Worm (Caenorhabditis elegans) whole organism, L2 larva: ENCODE data around the gene asm-3.

ENCODE experiments used
- C34F6.9 ChIP-seq: fragments of 150-350 bp; optimal IDR thresholded peaks from 2 replicates; lab custom pipeline; 2014; ENCODE audit warnings: missing biosample characterization, missing genetic modification characterization
- F13H6.1 ChIP-seq: sonication (generic microtip); optimal IDR thresholded peaks from 2 replicates; lab custom pipeline; 2016; ENCODE audit warnings: missing genetic modification characterization, missing compliant biosample characterization
- R02D3.7 ChIP-seq: fragments of 150-350 bp; optimal IDR thresholded peaks from 2 replicates; lab custom pipeline; 2014; ENCODE audit warnings: missing biosample characterization, missing genetic modification characterization
- Y55F3AM.14 ChIP-seq: fragments of 200-800 bp; sonication (Bioruptor generic); optimal IDR thresholded peaks from 2 replicates; lab custom pipeline; 2018; ENCODE audit warnings: mild to moderate bottlenecking, missing genetic modification characterization, missing compliant biosample characterization
- alr-1 ChIP-seq: fragments of 150-350 bp; optimal IDR thresholded peaks from 2 replicates; lab custom pipeline; 2014; ENCODE audit warnings: missing biosample characterization, missing genetic modification characterization
- aly-2 ChIP-seq: fragments of 150-350 bp; optimal IDR thresholded peaks from 2 replicates; lab custom pipeline; 2014; ENCODE audit warnings: missing biosample characterization, missing genetic modification characterization
- ama-1 ChIP-seq: fragments of 150-350 bp; optimal IDR thresholded peaks from 2 replicates; lab custom pipeline; 2018; ENCODE audit warnings: inconsistent platforms
- blmp-1 ChIP-seq: sonication (generic microtip); optimal IDR thresholded peaks from 2 replicates; lab custom pipeline; 2017; ENCODE audit warnings: missing genetic modification characterization, mild to moderate bottlenecking, missing compliant biosample characterization, antibody characterized with exemption, moderate library complexity; ENCODE audit not compliant: insufficient read depth
- ceh-16 ChIP-seq: fragments of 150-350 bp; optimal IDR thresholded peaks from 2 replicates; lab custom pipeline; 2014; ENCODE audit warnings: missing biosample characterization, missing genetic modification characterization
- ceh-82 ChIP-seq: fragments of 150-350 bp; optimal IDR thresholded peaks from 2 replicates; lab custom pipeline; 2014; ENCODE audit warnings: missing biosample characterization, missing genetic modification characterization
- crh-2 ChIP-seq: sonication (generic microtip); optimal IDR thresholded peaks from 2 replicates; lab custom pipeline; 2017; ENCODE audit warnings: missing biosample characterization, missing genetic modification characterization
- dmd-4 ChIP-seq: sonication (generic microtip); optimal IDR thresholded peaks from 2 replicates; lab custom pipeline; 2017; ENCODE audit warnings: missing biosample characterization, missing genetic modification characterization
- egl-27 ChIP-seq: sonication (generic microtip); optimal IDR thresholded peaks from 3 replicates; lab custom pipeline; 2017; ENCODE audit warnings: missing biosample characterization, missing genetic modification reagents, missing genetic modification characterization
- elt-1 ChIP-seq: fragments of 150-350 bp; optimal IDR thresholded peaks from 2 replicates; lab custom pipeline; 2014; ENCODE audit warnings: missing biosample characterization, missing genetic modification characterization
- elt-3 ChIP-seq: sonication (generic microtip); optimal IDR thresholded peaks from 2 replicates; lab custom pipeline; 2017; ENCODE audit warnings: missing biosample characterization, missing genetic modification characterization
- fos-1 ChIP-seq: fragments of 150-350 bp; optimal IDR thresholded peaks from 2 replicates; lab custom pipeline; 2014; ENCODE audit warnings: missing biosample characterization, missing genetic modification characterization
- gmeb-1 ChIP-seq: fragments of 150-350 bp; optimal IDR thresholded peaks from 2 replicates; lab custom pipeline; 2014; ENCODE audit warnings: missing biosample characterization, missing genetic modification characterization
- lin-13 ChIP-seq: fragments of 150-350 bp; optimal IDR thresholded peaks from 2 replicates; lab custom pipeline; 2014; ENCODE audit warnings: missing biosample characterization, missing genetic modification reagents, missing genetic modification characterization
- lin-39 ChIP-seq: fragments of 150-350 bp; optimal IDR thresholded peaks from 2 replicates; lab custom pipeline; 2014; ENCODE audit warnings: missing biosample characterization, missing genetic modification reagents, missing genetic modification characterization
- lsy-2 ChIP-seq, 2 experiments: fragments of 150-350 bp in 1 of 2; sonication (generic microtip) in 1 of 2; optimal IDR thresholded peaks; 2 replicates each; lab custom pipeline; 2014 to 2017; ENCODE audit warnings: missing biosample characterization in 2 of 2, missing genetic modification characterization in 2 of 2
- mab-5 ChIP-seq: fragments of 150-350 bp; optimal IDR thresholded peaks from 2 replicates; lab custom pipeline; 2014; ENCODE audit warnings: missing biosample characterization, missing genetic modification characterization
- mdl-1 ChIP-seq, 2 experiments: fragments of 150-350 bp in 1 of 2; sonication (generic microtip) in 1 of 2; optimal IDR thresholded peaks; 2 replicates each; lab custom pipeline; 2017; ENCODE audit warnings: missing biosample characterization in 2 of 2, missing genetic modification characterization in 2 of 2
- nhr-10 ChIP-seq: sonication (generic microtip); optimal IDR thresholded peaks from 2 replicates; lab custom pipeline; 2017; ENCODE audit warnings: missing biosample characterization, missing genetic modification characterization
- nhr-11 ChIP-seq: fragments of 150-350 bp; optimal IDR thresholded peaks from 2 replicates; lab custom pipeline; 2014; ENCODE audit warnings: missing biosample characterization, missing genetic modification characterization
- nhr-12 ChIP-seq: fragments of 150-350 bp; optimal IDR thresholded peaks from 2 replicates; lab custom pipeline; 2014; ENCODE audit warnings: missing biosample characterization, missing genetic modification characterization
- nhr-129 ChIP-seq: fragments of 150-350 bp; optimal IDR thresholded peaks from 2 replicates; lab custom pipeline; 2014; ENCODE audit warnings: missing biosample characterization, missing genetic modification characterization
- nhr-21 ChIP-seq: fragments of 150-350 bp; optimal IDR thresholded peaks from 2 replicates; lab custom pipeline; 2014; ENCODE audit warnings: missing biosample characterization, missing genetic modification characterization
- nhr-23 ChIP-seq: fragments of 150-350 bp; optimal IDR thresholded peaks from 2 replicates; lab custom pipeline; 2014; ENCODE audit warnings: missing biosample characterization, missing genetic modification reagents, missing genetic modification characterization
- nhr-237 ChIP-seq: fragments of 150-350 bp; optimal IDR thresholded peaks from 2 replicates; lab custom pipeline; 2014; ENCODE audit warnings: missing biosample characterization, missing genetic modification characterization
- nhr-25 ChIP-seq: fragments of 150-350 bp; sonication (generic microtip); optimal IDR thresholded peaks from 3 replicates; lab custom pipeline; 2014; ENCODE audit warnings: missing biosample characterization, missing genetic modification characterization
- nhr-77 ChIP-seq: fragments of 150-350 bp; optimal IDR thresholded peaks from 2 replicates; lab custom pipeline; 2014; ENCODE audit warnings: missing biosample characterization, missing genetic modification characterization
- peb-1 ChIP-seq: fragments of 150-350 bp; optimal IDR thresholded peaks from 2 replicates; lab custom pipeline; 2014; ENCODE audit warnings: missing biosample characterization, missing genetic modification characterization
- sem-4 ChIP-seq: fragments of 150-350 bp; optimal IDR thresholded peaks from 2 replicates; lab custom pipeline; 2014; ENCODE audit warnings: missing biosample characterization, missing genetic modification reagents, missing genetic modification characterization
- skn-1 ChIP-seq: sonication (generic microtip); optimal IDR thresholded peaks from 2 replicates; lab custom pipeline; 2017; ENCODE audit warnings: missing biosample characterization, missing genetic modification characterization
- sma-3 ChIP-seq: sonication (generic microtip); optimal IDR thresholded peaks from 2 replicates; lab custom pipeline; 2016; ENCODE audit warnings: missing genetic modification reagents, missing genetic modification characterization, missing compliant biosample characterization
- sma-9 ChIP-seq, 2 experiments: fragments of 150-350 bp in 1 of 2; sonication (generic microtip) in 1 of 2; optimal IDR thresholded peaks; 2 replicates each; lab custom pipeline; 2014 to 2016; ENCODE audit warnings: missing genetic modification characterization in 2 of 2, mild to moderate bottlenecking in 1 of 2, missing biosample characterization in 1 of 2, missing compliant biosample characterization in 1 of 2, missing genetic modification reagents in 1 of 2, moderate library complexity in 1 of 2
- snpc-4 ChIP-seq: fragments of 150-350 bp; optimal IDR thresholded peaks from 2 replicates; lab custom pipeline; 2014; ENCODE audit warnings: missing biosample characterization, missing genetic modification characterization
- unc-39 ChIP-seq: fragments of 150-350 bp; optimal IDR thresholded peaks from 2 replicates; lab custom pipeline; 2014; ENCODE audit warnings: missing biosample characterization, missing genetic modification characterization
- unc-55 ChIP-seq: fragments of 150-350 bp; sonication (generic microtip); optimal IDR thresholded peaks from 3 replicates; lab custom pipeline; 2014; ENCODE audit warnings: missing biosample characterization, missing genetic modification reagents, missing genetic modification characterization
- zag-1 ChIP-seq: fragments of 150-350 bp; optimal IDR thresholded peaks from 2 replicates; lab custom pipeline; 2014; ENCODE audit warnings: missing biosample characterization, missing genetic modification characterization
- ztf-1 ChIP-seq: fragments of 200-800 bp; sonication (Bioruptor generic); conservative IDR thresholded peaks from 2 replicates; pipeline ENCODE4 v1.3.6; 2022; ENCODE audit warnings: missing genetic modification characterization, missing compliant biosample characterization
- ztf-4 ChIP-seq: fragments of 150-350 bp; optimal IDR thresholded peaks from 2 replicates; lab custom pipeline; 2014; ENCODE audit warnings: missing biosample characterization, missing genetic modification characterization

asm-3 gene

DNA sequence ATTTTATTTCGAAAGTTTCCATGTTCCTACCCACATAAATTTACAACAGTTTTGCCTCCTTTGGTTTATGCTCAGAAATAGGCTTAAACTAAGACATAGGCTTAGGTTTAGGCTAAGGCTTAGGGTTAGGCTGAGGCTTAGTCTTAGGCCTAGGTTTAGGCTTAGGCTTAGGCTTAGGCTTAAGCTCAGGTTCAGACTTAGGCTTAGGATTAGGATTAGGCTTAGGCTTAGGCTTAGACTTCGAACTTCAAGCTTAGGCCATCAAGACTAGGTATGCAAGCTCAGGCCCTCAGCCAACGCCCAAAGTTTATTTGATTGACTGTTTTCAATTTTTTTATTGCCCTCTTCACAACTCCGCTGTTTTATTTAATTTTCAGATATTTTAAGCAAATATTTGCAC is 22.2 kb upstream of the asm-3 start:
- TF ChIP-seq nhr-25 (tag; lab: Kevin White, UChicago), result no peak

DNA sequence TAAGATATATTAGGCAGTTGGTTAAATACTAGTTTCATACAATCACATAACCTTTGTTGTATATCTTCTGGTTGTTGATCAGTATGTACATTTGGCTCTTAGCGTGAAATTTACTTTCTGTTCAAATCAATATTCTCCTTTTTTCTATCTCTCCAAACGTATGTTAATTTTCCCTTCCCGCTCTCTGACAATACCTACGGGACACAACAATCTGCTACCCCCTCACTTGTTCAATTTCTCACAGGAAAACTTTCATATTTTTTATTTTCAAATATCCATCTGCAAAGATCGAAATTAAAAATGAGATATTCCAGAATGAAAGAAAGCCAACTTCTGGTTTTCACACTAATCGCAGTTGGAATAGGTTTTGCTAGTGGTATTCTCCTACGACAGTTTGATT is 8.2 kb upstream of the asm-3 start, which contains the start of gene glt-7:
Gene glt-7 (plus strand): TSS at position 301 of the 400 bp plus-strand sequence.
- TF ChIP-seq skn-1 (tag; lab: Kevin White, UChicago) (no peak), peb-1 (tag; lab: Kevin White, UChicago) (no peak), Y55F3AM.14 (GFP tag; lab: Kevin White, UChicago) (no peak), aly-2 (tag; lab: Kevin White, UChicago) (no peak), nhr-237 (no peak), elt-3 (tag; lab: Kevin White, UChicago) (no peak), nhr-12 (tag; lab: Kevin White, UChicago) (no peak)

DNA sequence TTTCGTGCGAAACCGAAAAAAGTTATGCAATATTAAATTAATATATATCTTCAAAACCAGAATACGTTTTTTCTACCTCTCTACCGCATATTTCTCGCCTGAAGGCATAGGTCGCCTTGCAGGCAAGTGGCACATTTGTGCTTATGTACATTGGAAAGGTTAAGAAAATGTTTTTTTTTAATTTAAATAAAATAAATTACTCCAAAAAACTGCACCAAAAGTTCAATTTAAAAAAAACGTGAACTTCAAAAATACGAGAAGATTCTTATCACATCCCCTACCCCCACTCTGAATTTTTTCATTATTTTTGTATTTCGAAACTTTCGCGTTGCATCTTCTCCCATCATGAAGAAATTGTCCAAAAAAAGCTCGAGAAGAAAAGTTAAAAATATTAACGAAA is 743 bp upstream of the asm-3 start, which contains the start of gene W03G1.2:
Gene W03G1.2 (plus strand): TSS at position 301 of the 400 bp plus-strand sequence.
- no peak for TF ChIP-seq ztf-1 (GFP tag; lab: Robert Waterston, UW)
- no peak for TF ChIP-seq aly-2 (tag; lab: Kevin White, UChicago)
- no peak for TF ChIP-seq egl-27
- TF ChIP-seq zag-1 (tag; lab: Kevin White, UChicago), result no peak
- TF ChIP-seq blmp-1 (tag; lab: Kevin White, UChicago), result no peak
- no peak for TF ChIP-seq R02D3.7 (tag; lab: Kevin White, UChicago)
- no peak for TF ChIP-seq nhr-12 (tag; lab: Kevin White, UChicago)

DNA sequence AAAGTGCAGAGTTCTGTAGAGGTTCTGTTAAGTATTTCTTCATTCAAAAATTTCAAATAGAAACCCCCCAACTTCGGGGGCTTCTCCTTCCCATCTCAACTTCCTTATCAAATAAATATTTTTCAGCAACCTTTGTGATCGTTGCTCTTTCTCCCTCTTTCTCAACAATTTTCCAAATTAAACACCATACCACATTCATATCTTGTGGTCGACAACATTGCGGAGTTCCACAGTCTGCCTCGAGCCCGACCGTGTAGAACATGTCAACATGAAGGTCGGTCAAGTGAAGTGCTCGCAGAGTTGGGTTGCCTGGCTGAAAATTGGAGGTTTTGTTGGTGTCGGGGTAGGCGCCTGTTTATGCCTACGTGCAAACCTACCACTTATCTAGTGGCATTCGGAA is 1.0 kb downstream of the asm-3 start:
- TF ChIP-seq gmeb-1 (tag; lab: Kevin White, UChicago) (no peak), mdl-1 (tag; optimal IDR thresholded peaks at IDR 0.05; lab: Kevin White, UChicago) (no peak), nhr-11 (tag; lab: Kevin White, UChicago) (no peak), lin-13 (GFP tag; lab: Kevin White, UChicago) (no peak), peb-1 (tag; lab: Kevin White, UChicago) (no peak), lin-39 (tag; lab: Kevin White, UChicago) (no peak), crh-2 (tag; lab: Kevin White, UChicago) (no peak), ztf-1 (GFP tag; lab: Robert Waterston, UW) (no peak), ama-1 (lab: Kevin White, UChicago) (no peak), unc-39 (tag; lab: Kevin White, UChicago) (no peak), ceh-16 (no peak), aly-2 (tag; lab: Kevin White, UChicago) (no peak), nhr-129 (no peak), fos-1 (tag; lab: Kevin White, UChicago) (no peak), Y55F3AM.14 (GFP tag; lab: Kevin White, UChicago) (no peak), nhr-237 (no peak), nhr-25 (tag; lab: Kevin White, UChicago) (no peak), snpc-4 (tag; lab: Kevin White, UChicago) (no peak), mab-5 (tag; lab: Kevin White, UChicago) (no peak), ceh-82 (tag; lab: Kevin White, UChicago) (no peak)

DNA sequence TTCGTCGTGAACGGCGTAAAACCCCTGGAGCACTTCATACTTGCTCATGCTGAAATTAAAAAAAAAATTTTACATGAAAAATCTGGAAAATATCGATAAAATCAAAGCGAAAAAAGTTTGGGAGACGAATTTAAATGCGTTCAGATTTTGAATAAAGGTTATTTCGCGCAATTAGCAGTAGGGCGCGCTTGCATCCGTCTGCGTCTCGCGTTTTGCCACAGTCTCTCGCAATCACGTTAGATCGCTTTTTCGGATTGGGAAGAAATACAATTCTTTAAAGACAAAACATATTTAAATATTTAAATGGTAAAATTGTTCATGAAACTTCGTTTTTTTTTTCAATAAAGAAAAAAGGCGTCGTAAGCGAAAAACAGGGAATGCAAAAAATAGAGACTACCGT is 4.2 kb downstream of the asm-3 start, which contains the start of gene pig-1:
Gene pig-1 (minus strand): TSS at position 49 of the 400 bp plus-strand sequence.
- TF ChIP-seq elt-1 (tag; lab: Kevin White, UChicago) (no peak), nhr-10 (tag; lab: Kevin White, UChicago) (no peak), nhr-12 (tag; lab: Kevin White, UChicago) (no peak), gmeb-1 (tag; lab: Kevin White, UChicago) (peak; percentile 90), ztf-4 (no peak), fos-1 (tag; lab: Kevin White, UChicago) (no peak), alr-1 (tag; lab: Kevin White, UChicago) (no peak), lsy-2 (tag; optimal IDR thresholded peaks at IDR 0.05; lab: Kevin White, UChicago) (peak; percentile 24 to 86), peb-1 (tag; lab: Kevin White, UChicago) (no peak), mab-5 (tag; lab: Kevin White, UChicago) (peak; percentile 14), mdl-1 (tag; optimal IDR thresholded peaks at IDR 0.05; lab: Kevin White, UChicago) (peak in 1 of 2 experiments; percentile 52), unc-55 (GFP tag; lab: Kevin White, UChicago) (peak; percentile 71), lin-13 (GFP tag; lab: Kevin White, UChicago) (no peak), crh-2 (tag; lab: Kevin White, UChicago) (peak; percentile 65), nhr-129 (peak; percentile 27), dmd-4 (tag; lab: Kevin White, UChicago) (no peak), C34F6.9 (peak; percentile 74), sem-4 (peak; percentile 28), nhr-21 (peak; percentile 53), egl-27 (peak; percentile 30), sma-9 (GFP tag; optimal IDR thresholded peaks at IDR 0.05; lab: Kevin White, UChicago) (peak; percentile 61), sma-9 (tag; optimal IDR thresholded peaks at IDR 0.05; lab: Kevin White, UChicago) (no peak), sma-3 (GFP tag; lab: Kevin White, UChicago) (peak; percentile 57), nhr-77 (tag; lab: Kevin White, UChicago) (no peak), Y55F3AM.14 (GFP tag; lab: Kevin White, UChicago) (no peak), snpc-4 (tag; lab: Kevin White, UChicago) (no peak), ceh-16 (peak; percentile 15), nhr-23 (no peak), nhr-11 (tag; lab: Kevin White, UChicago) (no peak), nhr-237 (no peak), F13H6.1 (tag; lab: Kevin White, UChicago) (no peak)
